Fruit fly (Drosophila melanogaster) whole organism, embryonic: Measurements from ENCODE around the gene CG14079.

ENCODE experiments used
- CG1024 ChIP-seq: fragments of 200-800 bp; sonication (Bioruptor generic); IDR thresholded peaks from 2 replicates; pipeline ENCODE4 v1.3.6; 2022; ENCODE audit warnings: missing biosample characterization, missing genetic modification characterization
- CG11247 ChIP-seq: fragments of 200-800 bp; sonication (Bioruptor generic); IDR thresholded peaks from 2 replicates; pipeline ENCODE4 v1.3.6; 2022; ENCODE audit warnings: missing biosample characterization, missing genetic modification characterization
- CG12219 ChIP-seq: fragments of 200-800 bp; sonication (Bioruptor generic); optimal IDR thresholded peaks from 3 replicates; lab custom pipeline; 2018; ENCODE audit warnings: missing biosample characterization, mild to moderate bottlenecking, missing genetic modification characterization
- CG1233 ChIP-seq: fragments of 200-800 bp; sonication (Bioruptor generic); optimal IDR thresholded peaks from 4 replicates; lab custom pipeline; 2018; ENCODE audit warnings: missing biosample characterization, mild to moderate bottlenecking, missing genetic modification characterization
- CG12942 ChIP-seq: fragments of 200-800 bp; sonication (Bioruptor generic); optimal IDR thresholded peaks from 3 replicates; lab custom pipeline; 2016; ENCODE audit warnings: missing biosample characterization, missing genetic modification characterization
- CG13123 ChIP-seq: fragments of 200-800 bp; sonication (Bioruptor generic); optimal IDR thresholded peaks from 2 replicates; lab custom pipeline; 2016; ENCODE audit warnings: missing biosample characterization, missing genetic modification characterization
- CG13775 ChIP-seq: fragments of 200-800 bp; sonication (Bioruptor generic); optimal IDR thresholded peaks from 3 replicates; lab custom pipeline; 2017; ENCODE audit warnings: missing biosample characterization, mild to moderate bottlenecking, missing genetic modification characterization
- CG15696 ChIP-seq: fragments of 200-800 bp; sonication (Bioruptor generic); optimal IDR thresholded peaks from 2 replicates; lab custom pipeline; 2019; ENCODE audit warnings: missing biosample characterization, mild to moderate bottlenecking, missing genetic modification characterization, moderate library complexity
- CG1602 ChIP-seq: fragments of 200-800 bp; sonication (Bioruptor generic); optimal IDR thresholded peaks from 3 replicates; lab custom pipeline; 2016; ENCODE audit warnings: missing biosample characterization, missing genetic modification characterization
- CG2875 ChIP-seq: fragments of 200-800 bp; sonication (Bioruptor generic); optimal IDR thresholded peaks from 2 replicates; lab custom pipeline; 2017; ENCODE audit warnings: missing biosample characterization, mild to moderate bottlenecking, missing genetic modification characterization, missing genetic modification reagents
- CG42726 ChIP-seq: fragments of 200-800 bp; sonication (Bioruptor generic); IDR thresholded peaks from 2 replicates; pipeline ENCODE4 v1.3.6; 2022; ENCODE audit warnings: missing biosample characterization, missing genetic modification characterization; ENCODE audit not compliant: partially characterized antibody
- CG43689 ChIP-seq: fragments of 200-800 bp; sonication (Bioruptor generic); IDR thresholded peaks from 2 replicates; pipeline ENCODE4 v1.3.6; 2022; ENCODE audit warnings: missing biosample characterization, missing genetic modification characterization
- CG6272 ChIP-seq: fragments of 200-800 bp; sonication (Bioruptor generic); IDR thresholded peaks from 2 replicates; pipeline ENCODE4 v1.3.6; 2022; ENCODE audit warnings: missing biosample characterization, missing genetic modification characterization
- CG7372 ChIP-seq: fragments of 200-800 bp; sonication (Bioruptor generic); IDR thresholded peaks from 2 replicates; pipeline ENCODE4 v1.3.6; 2022; ENCODE audit warnings: missing biosample characterization, missing genetic modification characterization
- CG7745 ChIP-seq: fragments of 200-800 bp; sonication (Bioruptor generic); optimal IDR thresholded peaks from 2 replicates; lab custom pipeline; 2018; ENCODE audit warnings: missing biosample characterization, mild to moderate bottlenecking, missing genetic modification characterization, moderate library complexity
- CG8924 ChIP-seq: fragments of 200-800 bp; optimal IDR thresholded peaks from 3 replicates; lab custom pipeline; 2019; ENCODE audit warnings: missing biosample characterization, mild to moderate bottlenecking, missing genetic modification characterization, moderate library complexity
- CoRest ChIP-seq: fragments of 200-800 bp; sonication (Bioruptor generic); optimal IDR thresholded peaks from 3 replicates; lab custom pipeline; 2018; ENCODE audit warnings: missing biosample characterization, mild to moderate bottlenecking, missing genetic modification characterization, moderate library complexity
- Dll ChIP-seq: fragments of 200-800 bp; sonication (Bioruptor generic); IDR thresholded peaks from 4 replicates; pipeline ENCODE4 v1.3.6; 2022; ENCODE audit warnings: missing biosample characterization, missing genetic modification characterization; ENCODE audit not compliant: partially characterized antibody
- Dp ChIP-seq: fragments of 200-800 bp; sonication (Bioruptor generic); optimal IDR thresholded peaks from 2 replicates; lab custom pipeline; 2018; ENCODE audit warnings: missing biosample characterization, mild to moderate bottlenecking, missing genetic modification characterization, moderate library complexity
- Drgx ChIP-seq: fragments of 200-800 bp; sonication (Bioruptor generic); IDR thresholded peaks from 2 replicates; pipeline ENCODE4 v1.3.6; 2022; ENCODE audit warnings: missing biosample characterization, missing genetic modification characterization
- HLH54F ChIP-seq: fragments of 200-800 bp; sonication (Bioruptor generic); optimal IDR thresholded peaks from 3 replicates; lab custom pipeline; 2016; ENCODE audit warnings: missing biosample characterization, missing genetic modification characterization
- Hmx ChIP-seq: fragments of 200-800 bp; sonication (Bioruptor generic); optimal IDR thresholded peaks from 2 replicates; lab custom pipeline; 2016; ENCODE audit warnings: missing biosample characterization, missing genetic modification characterization
- Hr39 ChIP-seq: fragments of >200 bp; optimal IDR thresholded peaks from 2 replicates; lab custom pipeline; 2017
- NC2α ChIP-seq: fragments of 200-800 bp; sonication (Bioruptor generic); optimal IDR thresholded peaks from 2 replicates; lab custom pipeline; 2016; ENCODE audit warnings: missing biosample characterization, missing genetic modification characterization
- Nf-YC ChIP-seq: fragments of 200-800 bp; optimal IDR thresholded peaks from 3 replicates; lab custom pipeline; 2019; ENCODE audit warnings: missing biosample characterization, mild to moderate bottlenecking, missing genetic modification characterization, moderate library complexity
- Spps ChIP-seq: fragments of 200-800 bp; sonication (Bioruptor generic); optimal IDR thresholded peaks from 2 replicates; lab custom pipeline; 2018; ENCODE audit warnings: missing biosample characterization, mild to moderate bottlenecking, missing genetic modification characterization
- Sry-β ChIP-seq: fragments of 200-800 bp; sonication (Bioruptor generic); optimal IDR thresholded peaks from 2 replicates; lab custom pipeline; 2018; ENCODE audit warnings: missing biosample characterization, mild to moderate bottlenecking, missing genetic modification characterization, moderate library complexity
- Sry-δ ChIP-seq: fragments of 200-800 bp; sonication (Bioruptor generic); optimal IDR thresholded peaks from 2 replicates; lab custom pipeline; 2016; ENCODE audit warnings: missing biosample characterization, missing genetic modification characterization
- Trl ChIP-seq, 3 experiments: fragments of >200 bp in 2 of 3; fragments of 200-800 bp in 1 of 3; sonication (Bioruptor generic) in 1 of 3; optimal IDR thresholded peaks; 2 replicates in 1 of 3; 3 replicates in 2 of 3; lab custom pipeline; 2016 to 2017; ENCODE audit warnings: missing biosample characterization in 1 of 3, missing genetic modification characterization in 1 of 3
- amos ChIP-seq: fragments of 200-800 bp; sonication (Bioruptor generic); IDR thresholded peaks from 2 replicates; pipeline ENCODE4 v1.3.6; 2022; ENCODE audit warnings: missing biosample characterization, missing genetic modification characterization; ENCODE audit not compliant: partially characterized antibody
- bbx ChIP-seq: fragments of 200-800 bp; sonication (Bioruptor generic); IDR thresholded peaks from 2 replicates; pipeline ENCODE4 v1.3.6; 2022; ENCODE audit warnings: missing biosample characterization, missing genetic modification characterization; ENCODE audit not compliant: partially characterized antibody
- br ChIP-seq: fragments of >200 bp; optimal IDR thresholded peaks from 2 replicates; lab custom pipeline; 2017
- chif ChIP-seq, 2 experiments: fragments of 200-800 bp; sonication (Bioruptor generic); optimal IDR thresholded peaks; 3 replicates each; lab custom pipeline; 2016; ENCODE audit warnings: missing biosample characterization in 2 of 2, missing genetic modification characterization in 2 of 2
- ci ChIP-seq: fragments of 200-800 bp; sonication (Bioruptor generic); IDR thresholded peaks from 3 replicates; pipeline ENCODE4 v1.3.6; 2022; ENCODE audit warnings: missing biosample characterization, missing genetic modification characterization
- ems ChIP-seq: fragments of 200-800 bp; sonication (Bioruptor generic); optimal IDR thresholded peaks from 3 replicates; lab custom pipeline; 2016; ENCODE audit warnings: missing biosample characterization, missing genetic modification characterization
- fd102C ChIP-seq: fragments of 200-800 bp; sonication (Bioruptor generic); optimal IDR thresholded peaks from 2 replicates; lab custom pipeline; 2018; ENCODE audit warnings: missing biosample characterization, mild to moderate bottlenecking, missing genetic modification characterization, moderate library complexity
- grn ChIP-seq: fragments of 200-800 bp; sonication (Bioruptor generic); optimal IDR thresholded peaks from 3 replicates; lab custom pipeline; 2017; ENCODE audit warnings: missing biosample characterization, missing genetic modification characterization
- gt ChIP-seq: fragments of 200-800 bp; sonication (Bioruptor generic); IDR thresholded peaks from 2 replicates; pipeline ENCODE4 v1.3.6; 2022; ENCODE audit warnings: missing biosample characterization, missing genetic modification characterization
- jigr1 ChIP-seq: fragments of 200-800 bp; sonication (Bioruptor generic); IDR thresholded peaks from 3 replicates; pipeline ENCODE4 v1.3.6; 2022; ENCODE audit warnings: missing biosample characterization, missing genetic modification characterization
- klu ChIP-seq: fragments of 200-800 bp; sonication (Bioruptor generic); IDR thresholded peaks from 2 replicates; pipeline ENCODE4 v1.3.6; 2022; ENCODE audit warnings: missing biosample characterization, missing genetic modification characterization
- mld ChIP-seq: fragments of 200-800 bp; sonication (Bioruptor generic); IDR thresholded peaks from 3 replicates; pipeline ENCODE4 v1.3.6; 2022; ENCODE audit warnings: missing biosample characterization, missing genetic modification characterization; ENCODE audit not compliant: partially characterized antibody
- nmo ChIP-seq: fragments of 200-800 bp; sonication (Bioruptor generic); optimal IDR thresholded peaks from 2 replicates; lab custom pipeline; 2018; ENCODE audit warnings: missing biosample characterization, mild to moderate bottlenecking, missing genetic modification characterization, moderate library complexity
- oc ChIP-seq: fragments of 200-800 bp; sonication (Bioruptor generic); optimal IDR thresholded peaks from 2 replicates; lab custom pipeline; 2018; ENCODE audit warnings: missing biosample characterization, mild to moderate bottlenecking, missing genetic modification characterization, moderate library complexity
- onecut ChIP-seq: fragments of 200-800 bp; sonication (Bioruptor generic); IDR thresholded peaks from 2 replicates; pipeline ENCODE4 v1.3.6; 2022; ENCODE audit warnings: missing biosample characterization, missing genetic modification characterization
- pfk ChIP-seq: fragments of 200-800 bp; sonication (Bioruptor generic); optimal IDR thresholded peaks from 2 replicates; lab custom pipeline; 2018; ENCODE audit warnings: missing biosample characterization, mild to moderate bottlenecking, missing genetic modification characterization, moderate library complexity
- ranshi ChIP-seq: fragments of 200-800 bp; sonication (Bioruptor generic); IDR thresholded peaks from 2 replicates; pipeline ENCODE4 v1.3.6; 2022; ENCODE audit warnings: missing biosample characterization, missing genetic modification characterization
- scrt ChIP-seq: fragments of 200-800 bp; sonication (Bioruptor generic); optimal IDR thresholded peaks from 2 replicates; lab custom pipeline; 2018; ENCODE audit warnings: missing biosample characterization, mild to moderate bottlenecking, missing genetic modification characterization, moderate library complexity
- seq ChIP-seq: fragments of 200-800 bp; sonication (Bioruptor generic); IDR thresholded peaks from 2 replicates; pipeline ENCODE4 v1.3.6; 2022; ENCODE audit warnings: missing biosample characterization, missing genetic modification characterization
- shn ChIP-seq: fragments of 200-800 bp; sonication (Bioruptor generic); optimal IDR thresholded peaks from 3 replicates; lab custom pipeline; 2016; ENCODE audit warnings: missing biosample characterization, missing genetic modification characterization
- sima ChIP-seq: fragments of 200-800 bp; sonication (Bioruptor generic); optimal IDR thresholded peaks from 2 replicates; lab custom pipeline; 2016; ENCODE audit warnings: missing biosample characterization, missing genetic modification characterization
- z ChIP-seq: fragments of 200-800 bp; sonication (Bioruptor generic); IDR thresholded peaks from 3 replicates; pipeline ENCODE4 v1.3.6; 2022; ENCODE audit warnings: missing biosample characterization, missing genetic modification characterization
- zen ChIP-seq: fragments of 200-800 bp; sonication (Bioruptor generic); optimal IDR thresholded peaks from 3 replicates; lab custom pipeline; 2018; ENCODE audit warnings: missing biosample characterization, mild to moderate bottlenecking, missing genetic modification characterization, moderate library complexity

CG14079 gene

dm6 chr3L:19132586-19132985 lies 34.8 kb downstream of the CG14079 start (continued):
- TF ChIP-seq CG7372 (no peak), CG13775 (GFP tag; lab: Kevin White, UChicago) (no peak), CG15696 (tag; lab: Kevin White, UChicago) (no peak), ranshi (peak; percentile 45; the same call in 1 of the 2 replicates), NC2α (no peak), CG6272 (GFP tag; lab: Robert Waterston, UW) (no peak), Drgx (GFP tag; lab: Robert Waterston, UW) (no peak), CG13123 (GFP tag; lab: Kevin White, UChicago) (no peak), HLH54F (GFP tag; lab: Kevin White, UChicago) (no peak), CG2875 (GFP tag; lab: Kevin White, UChicago) (peak; percentile 21), Trl (optimal IDR thresholded peaks at IDR 0.05; lab: Kevin White, UChicago) (no peak), Trl (GFP tag; optimal IDR thresholded peaks at IDR 0.05; lab: Kevin White, UChicago) (no peak), onecut (GFP tag; lab: Robert Waterston, UW) (peak; percentile 74), sima (GFP tag; lab: Kevin White, UChicago) (no peak), Nf-YC (no peak), mld (GFP tag; lab: Robert Waterston, UW) (no peak), CG1024 (peak; percentile 49; the same call in 1 of the 2 replicates), Spps (tag; lab: Kevin White, UChicago) (no peak), z (GFP tag; lab: Robert Waterston, UW) (no peak), CG12942 (no peak), CG12219 (GFP tag; lab: Kevin White, UChicago) (peak; percentile 35), CG11247 (GFP tag; lab: Robert Waterston, UW) (peak; percentile 45; the same call in 1 of the 2 replicates), oc (tag; lab: Kevin White, UChicago) (no peak), br (lab: Kevin White, UChicago) (no peak), klu (GFP tag; lab: Robert Waterston, UW) (no peak), CoRest (no peak), Hr39 (no peak), CG43689 (no peak), seq (0 out of 2 replicates have a peak, but pooled peaks have one; percentile 32), CG7745 (no peak), zen (tag; lab: Kevin White, UChicago) (no peak), CG42726 (GFP tag; lab: Robert Waterston, UW) (no peak), chif (GFP tag; optimal IDR thresholded peaks at IDR 0.05; lab: Kevin White, UChicago) (no peak), Sry-β (GFP tag; lab: Kevin White, UChicago) (no peak), CG1602 (GFP tag; lab: Kevin White, UChicago) (no peak), grn (GFP tag; lab: Kevin White, UChicago) (no peak), bbx (no peak), shn (GFP tag; lab: Kevin White, UChicago) (no peak), scrt (GFP tag; lab: Kevin White, UChicago) (peak; percentile 68), ci (GFP tag; lab: Robert Waterston, UW) (peak; percentile 78; the same call in 2 of the 3 replicates), nmo (GFP tag; lab: Kevin White, UChicago) (no peak), Dp (GFP tag; lab: Kevin White, UChicago) (no peak), jigr1 (GFP tag; lab: Robert Waterston, UW) (no peak), CG8924 (tag; lab: Kevin White, UChicago) (no peak), amos (GFP tag; lab: Robert Waterston, UW) (no peak), fd102C (GFP tag; lab: Kevin White, UChicago) (no peak), pfk (peak; percentile 31), ems (GFP tag; lab: Kevin White, UChicago) (no peak), gt (GFP tag; lab: Robert Waterston, UW) (no peak), Dll (GFP tag; lab: Robert Waterston, UW) (no peak), Hmx (GFP tag; lab: Kevin White, UChicago) (no peak), CG1233 (GFP tag; lab: Kevin White, UChicago) (peak; percentile 65), Sry-δ (no peak)
